Worm (Caenorhabditis elegans) whole organism, L3 larva: ENCODE data around the gene C54D1.7.

ENCODE experiments used
- egl-27 ChIP-seq: sonication (generic microtip); optimal IDR thresholded peaks from 4 replicates; lab custom pipeline; 2017; ENCODE audit warnings: missing biosample characterization, missing genetic modification reagents, missing genetic modification characterization
- fos-1 ChIP-seq: fragments of 150-350 bp; optimal IDR thresholded peaks from 2 replicates; lab custom pipeline; 2014; ENCODE audit warnings: missing biosample characterization, missing genetic modification characterization
- lin-15B ChIP-seq: fragments of 150-350 bp; optimal IDR thresholded peaks from 2 replicates; lab custom pipeline; 2014; ENCODE audit warnings: missing biosample characterization, missing genetic modification characterization
- nhr-23 ChIP-seq: fragments of 150-350 bp; optimal IDR thresholded peaks from 2 replicates; lab custom pipeline; 2014; ENCODE audit warnings: missing biosample characterization, missing genetic modification reagents, missing genetic modification characterization
- nhr-25 ChIP-seq: sonication (generic microtip); optimal IDR thresholded peaks from 2 replicates; lab custom pipeline; 2017; ENCODE audit warnings: missing biosample characterization, missing genetic modification characterization
- ztf-11 ChIP-seq: fragments of 150-350 bp; optimal IDR thresholded peaks from 2 replicates; lab custom pipeline; 2014; ENCODE audit warnings: missing biosample characterization, missing genetic modification characterization

ce11 chrX:7187602-7188001 is 31.8 kb upstream of the C54D1.7 start, which contains the start of gene C55B6.4:
- TF ChIP-seq lin-15B (tag; lab: Kevin White, UChicago), result no peak
- TF ChIP-seq fos-1 (tag; lab: Kevin White, UChicago), result no peak
- no peak for TF ChIP-seq nhr-23 (tag; lab: Kevin White, UChicago)
- TF ChIP-seq ztf-11, result no peak
- TF ChIP-seq egl-27 (tag; lab: Kevin White, UChicago), result no peak
- TF ChIP-seq nhr-25 (tag; lab: Kevin White, UChicago), result no peak
